Fruit fly (Drosophila melanogaster) whole organism, prepupa: ENCODE measurements around the gene Kdm5.

Experiments
- CG10669 ChIP-seq: fragments of 200-800 bp; sonication (Bioruptor generic); optimal IDR thresholded peaks from 3 replicates; lab custom pipeline; 2018; ENCODE audit warnings: missing biosample characterization, mild to moderate bottlenecking, missing genetic modification characterization, moderate library complexity
- CG11762 ChIP-seq: fragments of 200-800 bp; sonication (Bioruptor generic); optimal IDR thresholded peaks from 3 replicates; lab custom pipeline; 2016; ENCODE audit warnings: missing biosample characterization, missing genetic modification characterization; ENCODE audit not compliant: insufficient read depth
- CG11902 ChIP-seq: fragments of 200-800 bp; sonication (Bioruptor generic); optimal IDR thresholded peaks from 3 replicates; lab custom pipeline; 2016; ENCODE audit warnings: missing biosample characterization, missing genetic modification characterization
- CG15336 ChIP-seq: fragments of 200-800 bp; sonication (Bioruptor generic); IDR thresholded peaks from 2 replicates; pipeline ENCODE4 v1.3.6; 2022; ENCODE audit warnings: missing biosample characterization, missing genetic modification characterization
- CG31627 ChIP-seq: fragments of 200-800 bp; sonication (Bioruptor generic); optimal IDR thresholded peaks from 3 replicates; lab custom pipeline; 2016; ENCODE audit warnings: missing biosample characterization, missing genetic modification characterization
- CG32006 ChIP-seq: fragments of 200-800 bp; sonication (Bioruptor generic); optimal IDR thresholded peaks from 3 replicates; lab custom pipeline; 2017; ENCODE audit warnings: missing biosample characterization, mild to moderate bottlenecking, missing genetic modification characterization
- CG34406 ChIP-seq: fragments of 200-800 bp; sonication (Bioruptor generic); optimal IDR thresholded peaks from 3 replicates; lab custom pipeline; 2016; ENCODE audit warnings: missing biosample characterization, missing genetic modification characterization
- CG3919 ChIP-seq: fragments of 200-800 bp; sonication (Bioruptor generic); optimal IDR thresholded peaks from 3 replicates; lab custom pipeline; 2016; ENCODE audit warnings: missing biosample characterization, missing genetic modification characterization
- CG4318 ChIP-seq: fragments of 200-800 bp; sonication (Bioruptor generic); optimal IDR thresholded peaks from 3 replicates; lab custom pipeline; 2017; ENCODE audit warnings: missing biosample characterization, mild to moderate bottlenecking, missing genetic modification characterization
- CG6163 ChIP-seq: fragments of 200-800 bp; sonication (Bioruptor generic); IDR thresholded peaks from 3 replicates; pipeline ENCODE4 v1.3.6; 2022; ENCODE audit warnings: missing biosample characterization, missing genetic modification characterization
- CG6276 ChIP-seq: fragments of 200-800 bp; sonication (Bioruptor generic); optimal IDR thresholded peaks from 2 replicates; lab custom pipeline; 2017; ENCODE audit warnings: missing biosample characterization, mild to moderate bottlenecking, missing genetic modification characterization
- CG6792 ChIP-seq: fragments of 200-800 bp; sonication (Bioruptor generic); optimal IDR thresholded peaks from 3 replicates; lab custom pipeline; 2016; ENCODE audit warnings: missing biosample characterization, missing genetic modification characterization
- CG6854 ChIP-seq: fragments of 200-800 bp; sonication (Bioruptor generic); optimal IDR thresholded peaks from 2 replicates; lab custom pipeline; 2017; ENCODE audit warnings: missing biosample characterization, mild to moderate bottlenecking, missing genetic modification characterization
- CG7368 ChIP-seq: fragments of 200-800 bp; sonication (Bioruptor generic); optimal IDR thresholded peaks from 3 replicates; lab custom pipeline; 2016; ENCODE audit warnings: missing biosample characterization, missing genetic modification characterization
- CG8119 ChIP-seq: fragments of 200-800 bp; sonication (Bioruptor generic); IDR thresholded peaks from 3 replicates; pipeline ENCODE4 v1.3.6; 2022; ENCODE audit warnings: missing biosample characterization, missing genetic modification characterization
- CG8319 ChIP-seq: fragments of 200-800 bp; sonication (Bioruptor generic); optimal IDR thresholded peaks from 3 replicates; lab custom pipeline; 2016; ENCODE audit warnings: missing biosample characterization, missing genetic modification characterization
- CG8632 ChIP-seq: fragments of 200-800 bp; sonication (Bioruptor generic); optimal IDR thresholded peaks from 3 replicates; lab custom pipeline; 2016; ENCODE audit warnings: missing biosample characterization, missing genetic modification characterization
- CG9139 ChIP-seq: fragments of 200-800 bp; sonication (Bioruptor generic); optimal IDR thresholded peaks from 3 replicates; lab custom pipeline; 2017; ENCODE audit warnings: missing biosample characterization, mild to moderate bottlenecking, missing genetic modification characterization
- Eip78C ChIP-seq: fragments of 200-800 bp; sonication (Bioruptor generic); peaks from one replicate; lab custom pipeline; 2016; ENCODE audit warnings: missing biosample characterization, missing genetic modification characterization
- Eip93F ChIP-seq: fragments of 200-800 bp; sonication (Bioruptor generic); optimal IDR thresholded peaks from 2 replicates; lab custom pipeline; 2016; ENCODE audit warnings: missing biosample characterization, mild to moderate bottlenecking, missing genetic modification characterization
- Ets96B ChIP-seq: fragments of 200-800 bp; optimal IDR thresholded peaks from 2 replicates; lab custom pipeline; 2019; ENCODE audit warnings: missing biosample characterization, mild to moderate bottlenecking, missing genetic modification characterization, moderate library complexity
- Gug ChIP-seq: fragments of 200-800 bp; sonication (Bioruptor generic); IDR thresholded peaks from 2 replicates; pipeline ENCODE4 v1.3.6; 2022; ENCODE audit warnings: missing biosample characterization, missing genetic modification characterization
- Hr38 ChIP-seq: sonication (Bioruptor generic); optimal IDR thresholded peaks from 2 replicates; lab custom pipeline; 2016; ENCODE audit warnings: missing biosample characterization, missing genetic modification characterization
- Lpt ChIP-seq: fragments of 200-800 bp; sonication (Bioruptor generic); optimal IDR thresholded peaks from 3 replicates; lab custom pipeline; 2016; ENCODE audit warnings: missing biosample characterization, missing genetic modification characterization
- OdsH ChIP-seq: fragments of 200-800 bp; sonication (Bioruptor generic); optimal IDR thresholded peaks from 3 replicates; lab custom pipeline; 2016; ENCODE audit warnings: missing biosample characterization, missing genetic modification characterization
- Smox ChIP-seq: fragments of 200-800 bp; sonication (Bioruptor generic); optimal IDR thresholded peaks from 3 replicates; lab custom pipeline; 2016; ENCODE audit warnings: missing biosample characterization, missing genetic modification characterization
- Sox102F ChIP-seq: fragments of 200-800 bp; sonication (Bioruptor generic); optimal IDR thresholded peaks from 2 replicates; lab custom pipeline; 2016; ENCODE audit warnings: missing biosample characterization, mild to moderate bottlenecking, missing genetic modification characterization
- cyc ChIP-seq: fragments of 200-800 bp; sonication (Bioruptor generic); optimal IDR thresholded peaks from 3 replicates; lab custom pipeline; 2016; ENCODE audit warnings: missing biosample characterization, missing genetic modification characterization
- dac ChIP-seq: fragments of 200-800 bp; sonication (Bioruptor generic); optimal IDR thresholded peaks from 2 replicates; lab custom pipeline; 2017; ENCODE audit warnings: missing biosample characterization, mild to moderate bottlenecking, missing genetic modification characterization
- eg ChIP-seq: fragments of 200-800 bp; sonication (Bioruptor generic); IDR thresholded peaks from 3 replicates; pipeline ENCODE4 v1.3.6; 2022; ENCODE audit warnings: missing biosample characterization, missing genetic modification characterization
- fd59A ChIP-seq: fragments of 200-800 bp; sonication (Bioruptor generic); optimal IDR thresholded peaks from 2 replicates; lab custom pipeline; 2017; ENCODE audit warnings: missing biosample characterization, mild to moderate bottlenecking, missing genetic modification characterization, missing genetic modification reagents
- fd85E ChIP-seq: fragments of 200-800 bp; sonication (Bioruptor generic); optimal IDR thresholded peaks from 3 replicates; lab custom pipeline; 2016; ENCODE audit warnings: missing biosample characterization, missing genetic modification characterization
- fkh ChIP-seq: fragments of 200-800 bp; sonication (Bioruptor generic); optimal IDR thresholded peaks from 3 replicates; lab custom pipeline; 2017; ENCODE audit warnings: missing biosample characterization, mild to moderate bottlenecking, missing genetic modification characterization, moderate library complexity
- pdm3 ChIP-seq: fragments of 200-800 bp; sonication (Bioruptor generic); optimal IDR thresholded peaks from 3 replicates; lab custom pipeline; 2016; ENCODE audit warnings: missing biosample characterization, missing genetic modification characterization
- salr ChIP-seq, 2 experiments: fragments of 200-800 bp; sonication (Bioruptor generic); optimal IDR thresholded peaks; 3 replicates each; lab custom pipeline; 2016 to 2018; ENCODE audit warnings: missing biosample characterization in 2 of 2, missing genetic modification characterization in 2 of 2, mild to moderate bottlenecking in 1 of 2
- ss ChIP-seq, 2 experiments: fragments of 200-800 bp; sonication (Bioruptor generic); optimal IDR thresholded peaks; 2 replicates in 1 of 2; 3 replicates in 1 of 2; lab custom pipeline; 2017 to 2018; ENCODE audit warnings: mild to moderate bottlenecking in 2 of 2, missing biosample characterization in 2 of 2, missing genetic modification characterization in 2 of 2, moderate library complexity in 1 of 2
- topi ChIP-seq: fragments of 200-800 bp; sonication (Bioruptor generic); optimal IDR thresholded peaks from 3 replicates; lab custom pipeline; 2016; ENCODE audit warnings: missing biosample characterization, missing genetic modification characterization

The Kdm5 gene

dm6 chr2L:5964211-5964610 lies 35.1 kb downstream of the Kdm5 start:
- no peak for TF ChIP-seq CG6163
- no peak for TF ChIP-seq CG15336
- TF ChIP-seq CG8319 (GFP tag; lab: Kevin White, UChicago) = no peak
- no peak for TF ChIP-seq CG6854
- no peak for TF ChIP-seq salr (GFP tag; optimal IDR thresholded peaks at IDR 0.05; lab: Kevin White, UChicago)
- no peak for TF ChIP-seq CG9139 (GFP tag; lab: Kevin White, UChicago)

DNA sequence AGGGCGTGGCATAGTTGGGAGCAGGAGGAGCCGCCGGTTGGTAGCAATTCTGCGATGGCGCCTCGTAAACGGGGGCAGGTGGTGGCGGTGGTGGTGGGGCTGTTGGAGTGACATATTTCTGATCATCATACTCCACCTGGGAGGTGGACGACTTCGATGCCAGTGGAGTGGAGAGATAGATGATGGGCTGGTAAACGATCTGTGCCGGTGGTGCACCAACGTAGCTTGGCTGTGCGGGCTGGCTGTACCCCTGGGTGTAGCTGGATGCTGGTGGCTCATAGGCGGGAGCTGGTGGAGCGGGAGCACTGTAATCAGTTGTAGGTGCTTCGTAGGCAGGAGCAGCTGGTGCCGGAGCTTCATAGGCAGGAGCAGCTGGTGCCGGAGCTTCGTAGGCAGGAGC lies 36.0 kb downstream of the Kdm5 start:
- TF ChIP-seq topi (GFP tag; lab: Kevin White, UChicago) = no peak
- no peak for TF ChIP-seq CG8119
- TF ChIP-seq fd85E (GFP tag; lab: Kevin White, UChicago) = no peak
- no peak for TF ChIP-seq Smox
- no peak for TF ChIP-seq CG11762 (GFP tag; lab: Kevin White, UChicago)
- TF ChIP-seq fd59A (GFP tag; lab: Kevin White, UChicago) = no peak
- TF ChIP-seq OdsH (GFP tag; lab: Kevin White, UChicago) = no peak
- no peak for TF ChIP-seq eg
- TF ChIP-seq CG6276 (GFP tag; lab: Kevin White, UChicago) = no peak
- TF ChIP-seq Gug (GFP tag; lab: Robert Waterston, UW) = no peak
- TF ChIP-seq Eip78C (GFP tag; lab: Kevin White, UChicago) = no peak
- no peak for TF ChIP-seq CG9139 (GFP tag; lab: Kevin White, UChicago)

- TF ChIP-seq ss (GFP tag; optimal IDR thresholded peaks at IDR 0.05; lab: Kevin White, UChicago) = peak in 1 of 2 experiments; percentile 98
- no peak for TF ChIP-seq CG10669 (GFP tag; lab: Kevin White, UChicago)
- TF ChIP-seq, all 60 proteins: peak for 1
Measured at dm6 chr2L:5961169-5961918, 38.0 kb downstream of the Kdm5 start.

DNA sequence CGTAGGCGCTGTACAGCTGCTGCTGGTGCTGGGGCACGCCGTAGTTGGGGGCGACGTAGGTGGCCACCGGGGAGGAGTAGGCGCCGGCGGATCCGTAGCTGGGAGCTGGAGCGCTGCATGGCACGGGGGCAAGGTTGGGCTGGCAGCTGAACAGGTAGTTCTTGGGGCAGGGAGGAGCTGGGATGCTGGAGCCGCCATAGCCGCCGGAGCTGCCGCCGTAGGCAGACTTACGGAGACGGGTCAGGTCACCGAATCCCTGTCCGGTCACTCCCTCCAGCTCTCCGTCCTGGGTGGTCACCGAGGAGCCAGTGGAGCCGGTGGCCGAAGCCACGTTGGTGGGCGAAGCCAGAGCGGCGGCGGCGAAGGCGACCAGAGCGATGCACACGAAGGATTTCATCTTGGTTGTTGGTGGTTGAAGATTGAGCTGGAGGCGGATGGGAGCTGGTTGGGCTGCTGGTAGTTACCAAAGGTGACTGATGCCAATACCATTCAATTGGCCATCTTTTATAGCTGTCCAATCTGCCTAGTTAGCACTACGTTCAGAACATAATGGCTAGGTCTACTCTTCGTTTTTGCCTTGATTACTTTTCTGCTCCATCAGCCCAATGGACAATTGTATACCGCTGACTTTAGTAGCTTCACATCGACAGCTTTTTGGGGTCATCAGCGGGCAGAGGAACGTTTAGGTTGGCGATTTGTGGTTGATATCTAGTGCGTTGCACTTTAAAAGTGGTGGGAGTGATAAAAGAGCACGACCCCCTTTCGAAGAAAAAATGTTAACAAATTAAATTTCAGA lies 39.2 kb downstream of the Kdm5 start, which contains the start of gene Vm26Aa:
Vm26Aa (minus strand) TSS at position 478 of the 796 bp plus-strand sequence.
- TF ChIP-seq Sox102F (GFP tag; lab: Kevin White, UChicago) = no peak
- no peak for TF ChIP-seq CG9139 (GFP tag; lab: Kevin White, UChicago)
- TF ChIP-seq eg = no peak
- no peak for TF ChIP-seq CG3919 (GFP tag; lab: Kevin White, UChicago)
- no peak for TF ChIP-seq CG34406 (GFP tag; lab: Kevin White, UChicago)
- no peak for TF ChIP-seq CG8632
- no peak for TF ChIP-seq pdm3 (GFP tag; lab: Kevin White, UChicago)
- TF ChIP-seq Hr38 (GFP tag; lab: Kevin White, UChicago) = no peak
- no peak for TF ChIP-seq CG6854
- TF ChIP-seq fkh = no peak
- no peak for TF ChIP-seq CG7368 (GFP tag; lab: Kevin White, UChicago)
- TF ChIP-seq CG31627 (GFP tag; lab: Kevin White, UChicago) = no peak
- TF ChIP-seq CG11902 (GFP tag; lab: Kevin White, UChicago) = no peak

- no peak for TF ChIP-seq Eip93F (GFP tag; lab: Kevin White, UChicago)
- no peak for TF ChIP-seq dac
- no peak for TF ChIP-seq OdsH (GFP tag; lab: Kevin White, UChicago)
- no peak for TF ChIP-seq cyc (GFP tag; lab: Kevin White, UChicago)
- no peak for TF ChIP-seq CG4318 (GFP tag; lab: Kevin White, UChicago)
- no peak for TF ChIP-seq CG3919 (GFP tag; lab: Kevin White, UChicago)
- no peak for TF ChIP-seq CG32006 (GFP tag; lab: Kevin White, UChicago)
- TF ChIP-seq CG6792 (GFP tag; lab: Kevin White, UChicago) = no peak
- TF ChIP-seq CG9139 (GFP tag; lab: Kevin White, UChicago) = no peak
- no peak for TF ChIP-seq CG8319 (GFP tag; lab: Kevin White, UChicago)
- no peak for TF ChIP-seq CG7368 (GFP tag; lab: Kevin White, UChicago)
- TF ChIP-seq CG11762 (GFP tag; lab: Kevin White, UChicago) = no peak
- no peak for TF ChIP-seq Sox102F (GFP tag; lab: Kevin White, UChicago)
- no peak for TF ChIP-seq Lpt (GFP tag; lab: Kevin White, UChicago)
- no peak for TF ChIP-seq Ets96B (tag; lab: Kevin White, UChicago)
Measured at dm6 chr2L:5958581-5959177, 40.6 kb downstream of the Kdm5 start, which contains the start of gene Vm26Ac. Gene Vm26Ac (minus strand): TSS chr2L:5958631.
